Fruit fly (Drosophila melanogaster) whole organism, embryonic: ENCODE data around the gene ct.

ENCODE experiments used
- B-H1 ChIP-seq: fragments of 200-800 bp; sonication (Bioruptor generic); IDR thresholded peaks from 3 replicates; pipeline ENCODE4 v1.3.6; 2022; ENCODE audit warnings: missing biosample characterization, missing genetic modification characterization
- CG3995 ChIP-seq: fragments of 200-800 bp; sonication (Bioruptor generic); optimal IDR thresholded peaks from 3 replicates; lab custom pipeline; 2016; ENCODE audit warnings: missing biosample characterization, missing genetic modification characterization
- CG5180 ChIP-seq: fragments of 200-800 bp; sonication (Bioruptor generic); optimal IDR thresholded peaks from 3 replicates; lab custom pipeline; 2017; ENCODE audit warnings: missing biosample characterization, missing genetic modification characterization, mild to moderate bottlenecking, moderate library complexity, missing genetic modification reagents
- D ChIP-seq, 2 experiments: fragments of 200-800 bp in 1 of 2; fragments of >200 bp in 1 of 2; sonication (Bioruptor generic) in 1 of 2; optimal IDR thresholded peaks; 2 replicates in 1 of 2; 3 replicates in 1 of 2; lab custom pipeline; 2017; ENCODE audit warnings: mild to moderate bottlenecking in 1 of 2, missing biosample characterization in 1 of 2, missing genetic modification characterization in 1 of 2, missing genetic modification reagents in 1 of 2
- Jarid2 ChIP-seq: fragments of 200-800 bp; sonication (Bioruptor generic); optimal IDR thresholded peaks from 3 replicates; lab custom pipeline; 2017; ENCODE audit warnings: mild to moderate bottlenecking, missing biosample characterization, missing genetic modification reagents, missing genetic modification characterization
- gcm2 ChIP-seq: fragments of 200-800 bp; sonication (Bioruptor generic); optimal IDR thresholded peaks from 2 replicates; lab custom pipeline; 2016; ENCODE audit warnings: missing biosample characterization, missing genetic modification characterization

dm6 chrX:7710439-7711154 is 102.4 kb downstream of the ct start:
- TF ChIP-seq gcm2 (GFP tag; lab: Kevin White, UChicago) (no peak), CG3995 (GFP tag; lab: Kevin White, UChicago) (no peak), D (optimal IDR thresholded peaks at IDR 0.05; lab: Kevin White, UChicago) (no peak), D (GFP tag; optimal IDR thresholded peaks at IDR 0.05; lab: Kevin White, UChicago) (no peak), CG5180 (GFP tag; lab: Kevin White, UChicago) (peak; percentile 7), Jarid2 (no peak), B-H1 (GFP tag; lab: Robert Waterston, UW) (no peak)
